Worm (Caenorhabditis elegans): Measurements from ENCODE around the gene hot-9.

- no peak for TF ChIP-seq B0310.2 (tag; optimal IDR thresholded peaks at IDR 0.05)
- no peak for TF ChIP-seq aly-1 (tag; optimal IDR thresholded peaks at IDR 0.05)
- TF ChIP-seq sea-1 (GFP tag; conservative IDR thresholded peaks at IDR 0.05) = no peak
- no peak for TF ChIP-seq pes-1 (GFP tag; IDR thresholded peaks at IDR 0.05)
- no peak for TF ChIP-seq ama-1 (optimal IDR thresholded peaks at IDR 0.05)
- TF ChIP-seq tbx-37 (GFP tag; conservative IDR thresholded peaks at IDR 0.05) = no peak
- TF ChIP-seq hmbx-1 (tag; optimal IDR thresholded peaks at IDR 0.05) = no peak
- TF ChIP-seq tbx-11 (GFP tag; IDR thresholded peaks at IDR 0.05) = no peak
- TF ChIP-seq tra-4 (tag; optimal IDR thresholded peaks at IDR 0.05) = no peak
- TF ChIP-seq scrt-1 (GFP tag; IDR thresholded peaks at IDR 0.05) = no peak
- no peak for TF ChIP-seq flt-1 (GFP tag; IDR thresholded peaks at IDR 0.05)
- TF ChIP-seq hnd-1 (tag; optimal IDR thresholded peaks at IDR 0.05) = no peak
These were observed 37.7 kb upstream of the hot-9 start, which contains the start of gene pygo-1 for ce11 chrIV:5082900-5083530.

Measured in whole organism, early embryonic.